Fruit fly (Drosophila melanogaster) whole organism, prepupa: Measurements from ENCODE around the gene CG6791.

Source experiments
- CG32006 ChIP-seq: fragments of 200-800 bp; sonication (Bioruptor generic); optimal IDR thresholded peaks from 3 replicates; lab custom pipeline; 2017; ENCODE audit warnings: missing biosample characterization, mild to moderate bottlenecking, missing genetic modification characterization
- CG6276 ChIP-seq: fragments of 200-800 bp; sonication (Bioruptor generic); optimal IDR thresholded peaks from 2 replicates; lab custom pipeline; 2017; ENCODE audit warnings: missing biosample characterization, mild to moderate bottlenecking, missing genetic modification characterization
- CG9139 ChIP-seq: fragments of 200-800 bp; sonication (Bioruptor generic); optimal IDR thresholded peaks from 3 replicates; lab custom pipeline; 2017; ENCODE audit warnings: missing biosample characterization, mild to moderate bottlenecking, missing genetic modification characterization
- Ets96B ChIP-seq: fragments of 200-800 bp; optimal IDR thresholded peaks from 2 replicates; lab custom pipeline; 2019; ENCODE audit warnings: missing biosample characterization, mild to moderate bottlenecking, missing genetic modification characterization, moderate library complexity
- Sox102F ChIP-seq: fragments of 200-800 bp; sonication (Bioruptor generic); optimal IDR thresholded peaks from 2 replicates; lab custom pipeline; 2016; ENCODE audit warnings: missing biosample characterization, mild to moderate bottlenecking, missing genetic modification characterization
- Sox15 ChIP-seq: fragments of 200-800 bp; sonication (Bioruptor generic); optimal IDR thresholded peaks from 3 replicates; lab custom pipeline; 2016; ENCODE audit warnings: missing biosample characterization, missing genetic modification characterization
- dsx ChIP-seq: fragments of 200-800 bp; optimal IDR thresholded peaks from 3 replicates; lab custom pipeline; 2019; ENCODE audit warnings: missing biosample characterization, mild to moderate bottlenecking, missing genetic modification characterization, moderate library complexity; ENCODE audit not compliant: poor library complexity, severe bottlenecking
- fd85E ChIP-seq: fragments of 200-800 bp; sonication (Bioruptor generic); optimal IDR thresholded peaks from 3 replicates; lab custom pipeline; 2016; ENCODE audit warnings: missing biosample characterization, missing genetic modification characterization
- spab ChIP-seq: fragments of 200-800 bp; sonication (Bioruptor generic); optimal IDR thresholded peaks from 2 replicates; lab custom pipeline; 2017; ENCODE audit warnings: missing biosample characterization, mild to moderate bottlenecking, missing genetic modification characterization, missing genetic modification reagents

DNA sequence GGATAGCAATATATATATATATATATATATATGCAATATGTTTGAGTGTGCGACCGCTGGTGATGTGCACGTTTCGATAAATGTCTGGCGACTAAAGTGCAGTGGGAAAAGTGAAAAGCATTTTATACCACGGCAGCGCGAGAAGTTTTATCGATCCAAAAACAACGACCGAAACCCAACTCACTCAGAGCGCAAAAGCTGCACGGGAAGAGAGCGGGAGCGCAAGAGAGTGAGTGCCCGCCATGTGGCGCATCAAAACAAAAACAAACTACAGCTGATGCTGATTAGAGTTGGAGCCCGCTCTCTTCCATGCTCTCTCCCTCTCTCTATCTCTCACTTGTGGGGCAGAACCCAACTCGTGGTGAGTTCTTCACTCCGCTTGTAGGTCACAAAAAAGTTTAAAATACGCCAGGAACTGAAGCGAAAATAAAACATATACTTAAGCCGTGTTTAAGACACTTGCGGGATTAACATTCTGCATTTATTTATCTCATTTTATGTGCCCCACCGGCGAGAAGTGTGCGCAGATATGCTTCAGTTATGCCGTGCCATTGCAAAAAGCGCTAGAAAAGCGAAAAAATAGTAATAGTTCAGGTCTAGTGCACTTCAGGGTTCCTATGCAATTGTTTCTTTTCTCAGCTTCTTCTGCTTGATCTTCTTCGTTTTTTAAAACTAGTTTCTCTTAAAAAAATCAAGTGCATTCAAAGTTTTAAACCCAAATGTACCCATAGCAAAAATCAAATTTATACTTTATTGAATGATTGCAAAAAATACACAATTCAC lies 14.9 kb upstream of the CG6791 start:
- no peak for TF ChIP-seq fd85E (GFP tag; lab: Kevin White, UChicago)
- peak; percentile 39 for TF ChIP-seq dsx (GFP tag; lab: Kevin White, UChicago)
- peak; percentile 26 for TF ChIP-seq Sox102F (GFP tag; lab: Kevin White, UChicago)
- TF ChIP-seq Ets96B, result peak; percentile 25
- TF ChIP-seq CG32006, result no peak
- peak; percentile 72 for TF ChIP-seq CG9139 (GFP tag; lab: Kevin White, UChicago)
- peak; percentile 67 for TF ChIP-seq CG6276
- no peak for TF ChIP-seq spab
- TF ChIP-seq Sox15 (GFP tag; lab: Kevin White, UChicago), result no peak
